Worm (Caenorhabditis elegans): ENCODE measurements around the gene twk-32.
A peak's percentile ranks its signal among the peaks of the same experiment; 100 is the strongest.

Gene twk-32

DNA sequence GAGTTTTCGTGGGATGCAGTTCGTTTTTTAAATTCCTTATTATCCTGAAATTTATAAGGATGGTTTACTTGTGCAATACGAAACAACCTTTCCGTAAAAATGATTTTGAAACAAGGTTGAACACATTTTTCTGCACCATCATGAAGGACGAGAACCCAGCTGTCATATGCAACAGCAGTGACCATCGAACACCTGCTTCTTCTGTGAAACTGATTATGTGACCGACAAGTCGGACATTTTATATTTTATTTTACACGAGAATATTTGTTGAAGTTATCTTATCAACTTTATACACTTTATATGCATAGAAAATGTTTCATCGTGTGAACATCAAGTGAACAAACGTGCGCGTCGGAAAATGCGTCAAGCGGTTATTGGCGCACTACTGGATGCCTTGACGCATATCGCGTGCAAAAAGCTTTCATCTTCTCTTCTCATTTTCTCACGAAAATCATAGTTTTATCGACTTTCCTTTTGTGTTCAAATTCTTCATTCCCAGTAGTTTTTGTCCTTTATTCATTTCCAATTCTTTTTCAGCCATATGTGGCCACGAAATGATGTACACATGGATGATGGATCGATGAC, 22.5 kb downstream of the twk-32 start, which contains the start of gene sel-10:
Gene sel-10, plus strand, starts transcription at position 538 of the 585 bp plus-strand sequence.
- TF ChIP-seq elt-4 (tag; optimal IDR thresholded peaks at IDR 0.05) (no peak), nhr-11 (tag; optimal IDR thresholded peaks at IDR 0.05) (no peak), ceh-9 (tag; optimal IDR thresholded peaks at IDR 0.05) (no peak), ceh-19 (GFP tag; optimal IDR thresholded peaks at IDR 0.05) (no peak), nfya-1 (tag; optimal IDR thresholded peaks at IDR 0.05) (peak; percentile 25), pag-3 (tag; optimal IDR thresholded peaks at IDR 0.05; ENCODE audit: borderline replicate concordance) (no peak), ceh-31 (tag; optimal IDR thresholded peaks at IDR 0.05) (peak; percentile 33), ceh-22 (tag; optimal IDR thresholded peaks at IDR 0.05) (no peak), ceh-2 (tag; optimal IDR thresholded peaks at IDR 0.05) (no peak), hlh-6 (tag; optimal IDR thresholded peaks at IDR 0.05) (no peak), ceh-45 (GFP tag; IDR thresholded peaks at IDR 0.05) (no peak), dve-1 (tag; optimal IDR thresholded peaks at IDR 0.05) (no peak), ref-2 (tag; optimal IDR thresholded peaks at IDR 0.05) (no peak), fax-1 (tag; optimal IDR thresholded peaks at IDR 0.05) (no peak), C08G9.2 (tag; optimal IDR thresholded peaks at IDR 0.05) (no peak), odd-2 (tag; optimal IDR thresholded peaks at IDR 0.05) (no peak), ahr-1 (tag; optimal IDR thresholded peaks at IDR 0.05) (no peak), pha-4 (tag; optimal IDR thresholded peaks at IDR 0.05) (no peak), ceh-48 (tag; optimal IDR thresholded peaks at IDR 0.05) (peak; percentile 7), pat-9 (tag; optimal IDR thresholded peaks at IDR 0.05) (no peak), sox-2 (GFP tag; IDR thresholded peaks at IDR 0.05) (no peak), nhr-232 (tag; optimal IDR thresholded peaks at IDR 0.05) (no peak), unc-42 (tag; optimal IDR thresholded peaks at IDR 0.05) (no peak), pha-2 (tag; optimal IDR thresholded peaks at IDR 0.05) (no peak), ceh-34 (tag; optimal IDR thresholded peaks at IDR 0.05) (no peak), C38D4.7 (GFP tag; optimal IDR thresholded peaks at IDR 0.05) (no peak), ceh-24 (tag; optimal IDR thresholded peaks at IDR 0.05) (no peak), rnt-1 (tag; optimal IDR thresholded peaks at IDR 0.05) (peak; percentile 11), F13H6.1 (tag; optimal IDR thresholded peaks at IDR 0.05) (no peak), pros-1 (tag; optimal IDR thresholded peaks at IDR 0.05) (no peak), syd-9 (tag; optimal IDR thresholded peaks at IDR 0.05) (no peak), pax-1 (tag; optimal IDR thresholded peaks at IDR 0.05) (no peak), dmd-4 (tag; optimal IDR thresholded peaks at IDR 0.05; ENCODE audit: borderline replicate concordance) (no peak), sdc-2 (tag; optimal IDR thresholded peaks at IDR 0.05) (no peak), lin-11 (tag; optimal IDR thresholded peaks at IDR 0.05) (no peak), hlh-8 (tag; optimal IDR thresholded peaks at IDR 0.05) (no peak), hlh-15 (tag; optimal IDR thresholded peaks at IDR 0.05) (no peak), tbx-7 (tag; optimal IDR thresholded peaks at IDR 0.05) (no peak), fkh-6 (tag; optimal IDR thresholded peaks at IDR 0.05) (no peak), Y22D7AL.16 (tag; optimal IDR thresholded peaks at IDR 0.05) (no peak), tbx-2 (tag; optimal IDR thresholded peaks at IDR 0.05) (peak; percentile 19), hlh-30 (tag; optimal IDR thresholded peaks at IDR 0.05; ENCODE audit: insufficient read depth) (no peak), npax-4 (tag; optimal IDR thresholded peaks at IDR 0.05) (no peak), zip-5 (tag; optimal IDR thresholded peaks at IDR 0.05) (no peak), ceh-30 (tag; optimal IDR thresholded peaks at IDR 0.05) (no peak), elt-2 (tag; optimal IDR thresholded peaks at IDR 0.05) (peak; percentile 41), fkh-10 (GFP tag; optimal IDR thresholded peaks at IDR 0.05) (no peak), ceh-18 (tag; optimal IDR thresholded peaks at IDR 0.05) (no peak), madf-2 (tag; optimal IDR thresholded peaks at IDR 0.05) (no peak)

Measured in whole organism, late embryonic.